Worm (Caenorhabditis elegans) whole organism, L3 larva: Measurements from ENCODE around the gene F13H10.1.

Experiments
- aly-2 ChIP-seq: fragments of 150-350 bp; optimal IDR thresholded peaks from 2 replicates; lab custom pipeline; 2014; ENCODE audit warnings: missing biosample characterization, missing genetic modification characterization
- ztf-4 ChIP-seq: fragments of 150-350 bp; optimal IDR thresholded peaks from 2 replicates; lab custom pipeline; 2014; ENCODE audit warnings: missing biosample characterization, missing genetic modification characterization

ce11 chrIV:10970767-10971166 lies 33.6 kb upstream of the F13H10.1 start:
- no peak for TF ChIP-seq aly-2 (tag; lab: Kevin White, UChicago)
- TF ChIP-seq ztf-4 (tag; lab: Kevin White, UChicago) = no peak
